Worm (Caenorhabditis elegans) whole organism, L4 larva: ENCODE data around the gene Y36E3A.2.

Experiments
- ZK546.5 ChIP-seq, 2 experiments: sonication (generic microtip); optimal IDR thresholded peaks; 2 replicates each; lab custom pipeline; 2017; ENCODE audit warnings: missing biosample characterization in 2 of 2, missing genetic modification characterization in 2 of 2
- ama-1 ChIP-seq: fragments of 150-350 bp; optimal IDR thresholded peaks from 2 replicates; lab custom pipeline; 2014; ENCODE audit warnings: inconsistent platforms, mixed read lengths
- egl-27 ChIP-seq: sonication (generic microtip); optimal IDR thresholded peaks from 3 replicates; lab custom pipeline; 2017; ENCODE audit warnings: missing biosample characterization, missing genetic modification reagents, missing genetic modification characterization
- mdl-1 ChIP-seq, 2 experiments: fragments of 150-350 bp in 1 of 2; sonication (generic microtip) in 1 of 2; optimal IDR thresholded peaks; 2 replicates each; lab custom pipeline; 2014 to 2017; ENCODE audit warnings: missing biosample characterization in 2 of 2, missing genetic modification characterization in 2 of 2
- mep-1 ChIP-seq: fragments of 150-350 bp; sonication (generic microtip); optimal IDR thresholded peaks from 3 replicates; lab custom pipeline; 2014; ENCODE audit warnings: missing biosample characterization, missing genetic modification characterization
- pqm-1 ChIP-seq: sonication (generic microtip); optimal IDR thresholded peaks from 2 replicates; lab custom pipeline; 2017; ENCODE audit warnings: missing biosample characterization, missing genetic modification characterization
- unc-130 ChIP-seq: sonication (generic microtip); optimal IDR thresholded peaks from 2 replicates; lab custom pipeline; 2016; ENCODE audit warnings: missing genetic modification reagents, missing genetic modification characterization, missing compliant biosample characterization
- unc-62 ChIP-seq, 3 experiments: fragments of 150-350 bp in 1 of 3; sonication (generic microtip); optimal IDR thresholded peaks in 2 of 3; peaks in 1 of 3; 1 replicate in 1 of 3; 2 replicates in 2 of 3; lab custom pipeline; 2014 to 2017; ENCODE audit warnings: missing biosample characterization in 3 of 3, missing genetic modification characterization in 3 of 3, missing genetic modification reagents in 3 of 3, missing genotype in 1 of 3
- zfp-3 ChIP-seq: fragments of 200-800 bp; sonication (Bioruptor generic); conservative IDR thresholded peaks from 2 replicates; pipeline ENCODE4 v1.3.6; 2022; ENCODE audit warnings: missing genetic modification reagents, missing genetic modification characterization, missing compliant biosample characterization

- no peak for TF ChIP-seq unc-62 (GFP tag; optimal IDR thresholded peaks at IDR 0.05 in 1 of 2; lab: Kevin White, UChicago)
- TF ChIP-seq unc-62 (tag; optimal IDR thresholded peaks at IDR 0.05; lab: Kevin White, UChicago) = no peak
- TF ChIP-seq mep-1 (tag; lab: Kevin White, UChicago) = no peak
- no peak for TF ChIP-seq mdl-1 (tag; optimal IDR thresholded peaks at IDR 0.05; lab: Kevin White, UChicago)
- TF ChIP-seq egl-27 (tag; lab: Kevin White, UChicago) = no peak
- no peak for TF ChIP-seq unc-130 (GFP tag; lab: Kevin White, UChicago)
- TF ChIP-seq ama-1 (lab: Kevin White, UChicago) = no peak
- TF ChIP-seq pqm-1 (tag; lab: Kevin White, UChicago) = no peak
- TF ChIP-seq zfp-3 = no peak
- TF ChIP-seq ZK546.5 (tag; optimal IDR thresholded peaks at IDR 0.05; lab: Kevin White, UChicago) = no peak
Observed at ce11 chrV:15379817-15380216, 46.0 kb upstream of the Y36E3A.2 start, which contains the start of gene srh-251.
